Worm (Caenorhabditis elegans) whole organism, young adult: ENCODE results near the gene Y71H2B.4.

ENCODE experiments used
- B0261.1 ChIP-seq: sonication (generic microtip); optimal IDR thresholded peaks from 2 replicates; lab custom pipeline; 2016; ENCODE audit warnings: mild to moderate bottlenecking, missing genetic modification characterization, moderate library complexity, missing compliant biosample characterization
- C17E4.6 ChIP-seq: fragments of 200-800 bp; sonication (Bioruptor generic); IDR thresholded peaks from 2 replicates; pipeline ENCODE4 v1.3.6; 2022; ENCODE audit warnings: missing genetic modification reagents, missing genetic modification characterization, missing compliant biosample characterization
- D2030.7 ChIP-seq: fragments of 200-800 bp; sonication (Bioruptor generic); IDR thresholded peaks from 2 replicates; pipeline ENCODE4 v1.3.6; 2022; ENCODE audit warnings: missing genetic modification reagents, missing genetic modification characterization, missing compliant biosample characterization
- F10E7.11 ChIP-seq: sonication (generic microtip); optimal IDR thresholded peaks from 2 replicates; lab custom pipeline; 2017; ENCODE audit warnings: mild to moderate bottlenecking, missing genetic modification characterization, moderate library complexity, missing compliant biosample characterization
- F33H1.4 ChIP-seq: fragments of 200-800 bp; sonication (Bioruptor generic); IDR thresholded peaks from 2 replicates; pipeline ENCODE4 v1.3.6; 2022; ENCODE audit warnings: missing genetic modification reagents, missing genetic modification characterization, missing compliant biosample characterization
- F37B4.10 ChIP-seq: fragments of 200-800 bp; sonication (Bioruptor generic); IDR thresholded peaks from 2 replicates; pipeline ENCODE4 v1.3.6; 2022; ENCODE audit warnings: missing genetic modification characterization, missing compliant biosample characterization
- F52B5.7 ChIP-seq: sonication (generic microtip); optimal IDR thresholded peaks from 2 replicates; lab custom pipeline; 2016; ENCODE audit warnings: mild to moderate bottlenecking, missing genetic modification characterization, missing compliant biosample characterization
- F57C9.4 ChIP-seq: sonication (generic microtip); optimal IDR thresholded peaks from 2 replicates; lab custom pipeline; 2017; ENCODE audit warnings: mild to moderate bottlenecking, missing genetic modification characterization, missing compliant biosample characterization
- T07F8.4 ChIP-seq: sonication (generic microtip); optimal IDR thresholded peaks from 2 replicates; lab custom pipeline; 2016; ENCODE audit warnings: mild to moderate bottlenecking, missing genetic modification characterization, moderate library complexity, missing compliant biosample characterization
- Y79H2A.3 ChIP-seq: fragments of 200-800 bp; sonication (Bioruptor generic); conservative IDR thresholded peaks from 2 replicates; pipeline ENCODE4 v1.3.6; 2022; ENCODE audit warnings: missing genetic modification reagents, missing genetic modification characterization, missing compliant biosample characterization
- Y95B8A.8 ChIP-seq: fragments of 200-800 bp; sonication (Bioruptor generic); IDR thresholded peaks from 2 replicates; pipeline ENCODE4 v1.3.6; 2022; ENCODE audit warnings: missing genetic modification reagents, missing genetic modification characterization, missing compliant biosample characterization
- aptf-3 ChIP-seq: fragments of 200-800 bp; sonication (Bioruptor generic); IDR thresholded peaks from 2 replicates; pipeline ENCODE4 v1.3.6; 2022; ENCODE audit warnings: missing genetic modification characterization, missing compliant biosample characterization
- bed-2 ChIP-seq: fragments of 200-800 bp; sonication (Bioruptor generic); IDR thresholded peaks from 2 replicates; pipeline ENCODE4 v1.3.6; 2022; ENCODE audit warnings: missing genetic modification reagents, missing genetic modification characterization, missing compliant biosample characterization
- ccch-3 ChIP-seq: fragments of 200-800 bp; sonication (Bioruptor generic); optimal IDR thresholded peaks from 2 replicates; lab custom pipeline; 2018; ENCODE audit warnings: mild to moderate bottlenecking, missing genetic modification characterization, missing compliant biosample characterization
- ceh-91 ChIP-seq: fragments of 200-800 bp; sonication (Bioruptor generic); IDR thresholded peaks from 2 replicates; pipeline ENCODE4 v1.3.6; 2022; ENCODE audit warnings: missing genetic modification reagents, missing genetic modification characterization, missing compliant biosample characterization
- die-1 ChIP-seq: sonication (generic microtip); optimal IDR thresholded peaks from 2 replicates; lab custom pipeline; 2016; ENCODE audit warnings: missing genotype, mild to moderate bottlenecking, missing genetic modification characterization, missing compliant biosample characterization
- efl-1 ChIP-seq: fragments of 150-350 bp; optimal IDR thresholded peaks from 2 replicates; lab custom pipeline; 2014; ENCODE audit warnings: missing biosample characterization, missing genetic modification reagents, missing genetic modification characterization
- egl-18 ChIP-seq: fragments of 200-800 bp; sonication (Bioruptor generic); IDR thresholded peaks from 2 replicates; pipeline ENCODE4 v1.3.6; 2022; ENCODE audit warnings: missing genetic modification reagents, missing genetic modification characterization, missing compliant biosample characterization
- egl-44 ChIP-seq: fragments of 200-800 bp; sonication (Bioruptor generic); IDR thresholded peaks from 2 replicates; pipeline ENCODE4 v1.3.6; 2022; ENCODE audit warnings: missing genetic modification reagents, missing genetic modification characterization, missing compliant biosample characterization
- egrh-3 ChIP-seq: fragments of 200-800 bp; sonication (Bioruptor generic); IDR thresholded peaks from 2 replicates; pipeline ENCODE4 v1.3.6; 2022; ENCODE audit warnings: missing genetic modification reagents, missing genetic modification characterization, missing compliant biosample characterization
- gei-17 ChIP-seq: fragments of 200-800 bp; sonication (Bioruptor generic); optimal IDR thresholded peaks from 2 replicates; lab custom pipeline; 2018; ENCODE audit warnings: mild to moderate bottlenecking, missing genetic modification characterization, missing compliant biosample characterization
- hlh-26 ChIP-seq: fragments of 200-800 bp; sonication (Bioruptor generic); conservative IDR thresholded peaks from 2 replicates; pipeline ENCODE4 v1.3.6; 2022; ENCODE audit warnings: missing genetic modification reagents, missing genetic modification characterization, missing compliant biosample characterization
- hmg-1.2 ChIP-seq: fragments of 200-800 bp; sonication (Bioruptor generic); IDR thresholded peaks from 2 replicates; pipeline ENCODE4 v1.3.6; 2022; ENCODE audit warnings: missing genetic modification reagents, missing genetic modification characterization, missing compliant biosample characterization
- let-526 ChIP-seq: fragments of 200-800 bp; sonication (Bioruptor generic); IDR thresholded peaks from 2 replicates; pipeline ENCODE4 v1.3.6; 2022; ENCODE audit warnings: missing genetic modification reagents, missing genetic modification characterization, missing compliant biosample characterization
- lsy-27 ChIP-seq: sonication (generic microtip); optimal IDR thresholded peaks from 2 replicates; lab custom pipeline; 2017; ENCODE audit warnings: missing genetic modification characterization, mild to moderate bottlenecking, missing compliant biosample characterization, antibody characterized with exemption, missing genotype, borderline replicate concordance; ENCODE audit not compliant: insufficient read depth
- madf-3 ChIP-seq: fragments of 200-800 bp; sonication (Bioruptor generic); IDR thresholded peaks from 2 replicates; pipeline ENCODE4 v1.3.6; 2022; ENCODE audit warnings: missing genetic modification reagents, missing genetic modification characterization, missing compliant biosample characterization
- madf-6 ChIP-seq: fragments of 200-800 bp; sonication (Bioruptor generic); IDR thresholded peaks from 2 replicates; pipeline ENCODE4 v1.3.6; 2022; ENCODE audit warnings: missing genetic modification reagents, missing genetic modification characterization, missing compliant biosample characterization
- madf-8 ChIP-seq: fragments of 200-800 bp; sonication (Bioruptor generic); conservative IDR thresholded peaks from 2 replicates; pipeline ENCODE4 v1.3.6; 2022; ENCODE audit warnings: missing genetic modification reagents, missing genetic modification characterization, missing compliant biosample characterization
- mcd-1 ChIP-seq: fragments of 200-800 bp; sonication (Bioruptor generic); IDR thresholded peaks from 2 replicates; pipeline ENCODE4 v1.3.6; 2022; ENCODE audit warnings: missing genetic modification reagents, missing genetic modification characterization, missing compliant biosample characterization
- mel-28 ChIP-seq: sonication (generic microtip); optimal IDR thresholded peaks from 2 replicates; lab custom pipeline; 2016; ENCODE audit warnings: borderline replicate concordance, mild to moderate bottlenecking, missing genetic modification characterization, missing compliant biosample characterization
- nfya-1 ChIP-seq: sonication (generic microtip); optimal IDR thresholded peaks from 2 replicates; lab custom pipeline; 2017; ENCODE audit warnings: antibody characterized with exemption, missing compliant biosample characterization, missing genetic modification characterization, borderline replicate concordance; ENCODE audit not compliant: insufficient read depth
- nfyb-1 ChIP-seq: fragments of 200-800 bp; sonication (Bioruptor generic); IDR thresholded peaks from 2 replicates; pipeline ENCODE4 v1.3.6; 2022; ENCODE audit warnings: missing genetic modification reagents, missing genetic modification characterization, missing compliant biosample characterization
- pbrm-1 ChIP-seq: fragments of 200-800 bp; sonication (Bioruptor generic); IDR thresholded peaks from 2 replicates; pipeline ENCODE4 v1.3.6; 2022; ENCODE audit warnings: missing genetic modification reagents, missing genetic modification characterization, missing compliant biosample characterization
- rec-8 ChIP-seq, 2 experiments: sonication (generic microtip); optimal IDR thresholded peaks; 2 replicates each; lab custom pipeline; 2016; ENCODE audit warnings: mild to moderate bottlenecking in 2 of 2, missing genetic modification characterization in 2 of 2, missing genetic modification reagents in 2 of 2, missing genotype in 2 of 2, missing biosample characterization in 1 of 2, missing compliant biosample characterization in 1 of 2, moderate library complexity in 1 of 2
- sea-2 ChIP-seq: fragments of 200-800 bp; sonication (Bioruptor generic); IDR thresholded peaks from 2 replicates; pipeline ENCODE4 v1.3.6; 2022; ENCODE audit warnings: missing genetic modification characterization, missing compliant biosample characterization
- snpc-4 ChIP-seq, 5 experiments: fragments of 150-350 bp in 1 of 5; sonication (generic microtip) in 4 of 5; optimal IDR thresholded peaks; 2 replicates each; lab custom pipeline; 2014 to 2018; ENCODE audit warnings: missing genetic modification characterization in 5 of 5, missing biosample characterization in 3 of 5, antibody characterized with exemption in 2 of 5, mild to moderate bottlenecking in 2 of 5, missing compliant biosample characterization in 2 of 5, missing genotype in 2 of 5, moderate library complexity in 2 of 5, missing genetic modification reagents in 1 of 5
- tbx-9 ChIP-seq: sonication (generic microtip); optimal IDR thresholded peaks from 2 replicates; lab custom pipeline; 2016; ENCODE audit warnings: borderline replicate concordance, missing genetic modification characterization, inconsistent platforms, missing compliant biosample characterization
- unc-62 ChIP-seq: fragments of 150-350 bp; optimal IDR thresholded peaks from 2 replicates; lab custom pipeline; 2014; ENCODE audit warnings: missing biosample characterization, missing genetic modification reagents, missing genetic modification characterization
- zfh-2 ChIP-seq: fragments of 200-800 bp; sonication (Bioruptor generic); conservative IDR thresholded peaks from 2 replicates; pipeline ENCODE4 v1.3.6; 2022; ENCODE audit warnings: missing genetic modification reagents, missing genetic modification characterization, missing compliant biosample characterization
- zim-3 ChIP-seq: sonication (generic microtip); optimal IDR thresholded peaks from 2 replicates; lab custom pipeline; 2017; ENCODE audit warnings: mild to moderate bottlenecking, missing genetic modification characterization, moderate library complexity, missing compliant biosample characterization
- ztf-18 ChIP-seq: sonication (generic microtip); optimal IDR thresholded peaks from 2 replicates; lab custom pipeline; 2016; ENCODE audit warnings: missing genotype, mild to moderate bottlenecking, missing genetic modification characterization, missing compliant biosample characterization
- ztf-3 ChIP-seq: fragments of 200-800 bp; sonication (Bioruptor generic); optimal IDR thresholded peaks from 2 replicates; lab custom pipeline; 2018; ENCODE audit warnings: mild to moderate bottlenecking, missing genetic modification characterization, missing compliant biosample characterization

Gene Y71H2B.4

ce11 chrIII:2618663-2619062, at the start of gene Y71H2B.4:
Gene Y71H2B.4 (plus strand): TSS chrIII:2618963.
- 0 out of 2 replicates have a peak, but pooled peaks have one; percentile 38 for TF ChIP-seq zfh-2 (GFP tag; lab: Robert Waterston, UW)
- no peak for TF ChIP-seq F52B5.7 (tag; lab: Kevin White, UChicago)

DNA sequence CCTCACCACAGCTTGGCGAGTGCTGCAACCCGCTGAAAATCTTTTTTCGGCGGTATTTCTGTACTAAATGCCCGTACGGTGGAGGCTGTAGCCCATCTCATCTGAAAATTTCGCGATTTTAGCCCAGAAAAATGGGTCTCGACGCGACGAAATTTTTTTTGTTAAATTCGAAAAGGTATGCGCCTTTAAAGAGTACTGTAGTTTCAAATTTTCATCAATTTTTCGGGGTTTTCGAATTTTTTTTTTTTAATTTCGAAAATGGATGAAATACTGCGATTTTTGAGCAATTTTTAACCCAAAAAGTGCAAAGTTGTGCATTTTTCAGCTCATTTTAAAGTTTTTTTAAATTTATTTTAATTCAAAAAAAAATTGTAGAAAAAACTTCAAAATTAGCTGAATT, 47.3 kb upstream of the Y71H2B.4 start, which contains the start of gene Y54F10AR.2:
TSS of gene Y54F10AR.2 (minus strand) at position 101 of the 400 bp plus-strand sequence.
- no peak for TF ChIP-seq tbx-9
- TF ChIP-seq F57C9.4 = no peak
- no peak for TF ChIP-seq ccch-3 (GFP tag; lab: Kevin White, UChicago)
- no peak for TF ChIP-seq gei-17
- no peak for TF ChIP-seq zfh-2 (GFP tag; lab: Robert Waterston, UW)
- TF ChIP-seq die-1 (tag; lab: Kevin White, UChicago) = no peak
- TF ChIP-seq aptf-3 (GFP tag; lab: Robert Waterston, UW) = no peak
- no peak for TF ChIP-seq ztf-18 (tag; lab: Kevin White, UChicago)
- no peak for TF ChIP-seq nfya-1 (tag; lab: Kevin White, UChicago)
- no peak for TF ChIP-seq lsy-27 (tag; lab: Kevin White, UChicago)
- no peak for TF ChIP-seq B0261.1 (tag; lab: Kevin White, UChicago)
- TF ChIP-seq ztf-3 (GFP tag; lab: Kevin White, UChicago) = no peak
- TF ChIP-seq C17E4.6 (GFP tag; lab: Robert Waterston, UW) = no peak
- TF ChIP-seq egl-18 (GFP tag; lab: Robert Waterston, UW) = no peak
- no peak for TF ChIP-seq snpc-4 (GFP tag; optimal IDR thresholded peaks at IDR 0.05; lab: Kevin White, UChicago)
- no peak for TF ChIP-seq snpc-4 (tag; optimal IDR thresholded peaks at IDR 0.05; lab: Kevin White, UChicago)
- TF ChIP-seq, all 124 proteins: peak for 0

ce11 chrIII:2572421-2572820, 46.3 kb upstream of the Y71H2B.4 start:
- TF ChIP-seq nfyb-1 (GFP tag; lab: Robert Waterston, UW) = peak; percentile 87; the same call in 1 of the 2 replicates
- TF ChIP-seq madf-6 (GFP tag; lab: Robert Waterston, UW) = 0 out of 2 replicates have a peak, but pooled peaks have one; percentile 26
- TF ChIP-seq zim-3 = no peak

ce11 chrIII:2575635-2576164, 43.1 kb upstream of the Y71H2B.4 start, which contains the start of gene Y54F10AR.1:
Gene Y54F10AR.1 (minus strand): TSS chrIII:2575685.
- no peak for TF ChIP-seq hlh-26 (GFP tag; lab: Robert Waterston, UW)
- TF ChIP-seq Y95B8A.8 (GFP tag; lab: Robert Waterston, UW) = no peak
- no peak for TF ChIP-seq madf-3
- no peak for TF ChIP-seq F37B4.10 (GFP tag; lab: Robert Waterston, UW)
- peak; percentile 33 for TF ChIP-seq efl-1 (GFP tag; lab: Kevin White, UChicago)
- TF ChIP-seq ceh-91 = peak; percentile 34; the same call in 1 of the 2 replicates
- peak; percentile 44; the same call in 1 of the 2 replicates for TF ChIP-seq madf-8
- TF ChIP-seq gei-17 = no peak
- TF ChIP-seq mel-28 = no peak
- no peak for TF ChIP-seq rec-8 (tag; optimal IDR thresholded peaks at IDR 0.05; lab: Kevin White, UChicago)
- TF ChIP-seq bed-2 = no peak
- no peak for TF ChIP-seq mcd-1 (GFP tag; lab: Robert Waterston, UW)
- TF ChIP-seq hmg-1.2 (GFP tag; lab: Robert Waterston, UW) = no peak
- TF ChIP-seq T07F8.4 (tag; lab: Kevin White, UChicago) = no peak
- TF ChIP-seq F33H1.4 (GFP tag; lab: Robert Waterston, UW) = peak; percentile 71
- no peak for TF ChIP-seq let-526 (GFP tag; lab: Robert Waterston, UW)
- TF ChIP-seq madf-6 (GFP tag; lab: Robert Waterston, UW) = peak; percentile 71; the same call in 1 of the 2 replicates
- TF ChIP-seq egrh-3 (GFP tag; lab: Robert Waterston, UW) = no peak
- TF ChIP-seq ztf-3 (GFP tag; lab: Kevin White, UChicago) = no peak
- no peak for TF ChIP-seq Y79H2A.3 (GFP tag; lab: Robert Waterston, UW)
- TF ChIP-seq unc-62 (GFP tag; lab: Kevin White, UChicago) = no peak
- no peak for TF ChIP-seq F10E7.11
- TF ChIP-seq sea-2 = no peak
- no peak for TF ChIP-seq egl-44
- no peak for TF ChIP-seq D2030.7
- TF ChIP-seq pbrm-1 = no peak
